Worm (Caenorhabditis elegans) whole organism, dauer: ENCODE results near the gene vha-6.

ENCODE experiments used
- unc-62 ChIP-seq: sonication (generic microtip); optimal IDR thresholded peaks from 2 replicates; lab custom pipeline; 2017; ENCODE audit warnings: missing biosample characterization, missing genetic modification reagents, missing genetic modification characterization

Gene vha-6

DNA sequence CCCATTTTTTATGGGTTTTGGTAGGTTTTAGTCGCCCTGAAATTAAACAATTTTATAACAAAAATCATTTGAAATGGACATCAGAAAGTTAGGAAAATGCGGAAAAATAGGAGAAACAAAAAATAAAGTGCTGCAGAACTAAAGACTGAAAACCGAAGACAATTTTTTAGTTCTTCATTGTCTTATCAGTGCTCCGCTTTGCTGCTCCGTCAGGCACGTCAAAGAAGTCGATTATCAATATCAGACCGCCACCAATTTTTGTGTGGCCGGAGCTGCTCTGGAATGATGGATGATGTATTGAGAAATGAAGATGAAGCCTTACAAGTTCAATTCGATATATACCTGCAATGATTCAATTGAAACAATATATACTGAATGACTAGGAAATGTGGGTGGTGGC is at the start of gene vha-6:
Gene vha-6, minus strand, starts transcription at position 36 of the 400 bp plus-strand sequence.
- no peak for TF ChIP-seq unc-62 (GFP tag; lab: Kevin White, UChicago)

DNA sequence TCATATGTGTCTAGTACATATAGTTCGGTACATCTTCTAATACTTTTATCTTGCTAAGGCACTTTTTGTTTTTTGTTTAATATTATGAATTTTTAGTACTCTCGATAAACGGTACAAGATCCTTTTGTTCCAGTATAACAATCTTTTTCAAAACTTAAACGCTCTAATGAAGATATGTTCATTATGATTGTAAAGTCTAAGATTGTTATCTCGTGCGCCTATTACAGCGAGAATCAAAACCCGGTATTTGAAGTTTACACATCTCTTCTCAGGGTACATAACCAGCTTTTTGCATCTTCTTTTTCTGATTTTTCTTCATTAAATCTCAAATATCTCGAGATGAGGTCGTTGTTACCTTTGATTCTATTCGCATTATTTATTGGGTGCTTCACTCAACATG is 49.7 kb upstream of the vha-6 start, which contains the start of gene B0334.13:
Gene B0334.13, plus strand, starts transcription at position 301 of the 400 bp plus-strand sequence.
- TF ChIP-seq unc-62 (GFP tag; lab: Kevin White, UChicago), result no peak

DNA sequence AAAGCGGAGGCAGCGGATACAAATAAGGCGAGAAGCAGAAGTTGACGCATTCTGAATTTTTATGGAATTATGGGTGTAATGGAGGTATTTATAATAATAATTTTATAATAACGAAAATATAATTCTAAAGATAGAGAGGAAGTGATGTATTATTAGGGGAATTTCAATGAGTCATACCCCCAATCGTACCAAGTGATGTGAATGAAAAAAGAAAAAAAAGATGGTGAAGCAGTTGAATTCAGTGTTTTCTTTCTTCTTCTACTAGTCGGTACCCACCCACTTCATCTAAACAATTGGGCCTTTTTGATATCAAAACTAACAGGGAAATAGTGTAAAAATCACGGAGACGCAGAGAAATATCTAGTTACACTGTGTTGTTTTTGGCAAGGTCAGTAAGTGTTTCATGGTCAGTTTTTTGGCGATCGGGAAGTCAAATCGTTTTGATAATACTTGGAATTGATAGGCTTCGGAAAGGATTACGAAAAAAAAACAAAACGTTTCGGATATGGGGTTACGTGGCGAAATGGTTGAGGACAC is 48.5 kb upstream of the vha-6 start, which contains the start of gene ttr-18:
Gene ttr-18, minus strand, starts transcription at position 51 of the 537 bp plus-strand sequence.
- TF ChIP-seq unc-62 (GFP tag; lab: Kevin White, UChicago), result no peak

DNA sequence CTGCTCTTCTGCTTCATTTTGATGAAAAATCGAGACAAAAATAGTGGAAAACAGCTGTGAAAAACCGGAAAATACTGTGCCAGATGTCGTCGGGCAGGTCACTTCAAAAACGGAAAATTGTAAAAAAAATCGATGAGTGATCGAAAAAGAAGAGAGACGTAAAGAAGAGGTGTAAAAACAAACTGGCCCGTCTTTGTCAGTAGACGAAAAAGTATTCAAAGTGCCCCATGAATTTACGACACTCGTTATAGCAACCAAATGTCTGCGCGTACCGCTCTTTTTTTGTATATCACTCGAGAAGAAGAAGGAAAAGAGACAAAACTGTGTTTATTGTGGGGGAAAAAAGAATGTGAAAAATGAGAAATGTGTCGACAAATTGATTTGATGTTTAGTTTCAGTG is 46.9 kb upstream of the vha-6 start, which contains the start of gene twk-5:
Gene twk-5, minus strand, starts transcription at position 101 of the 400 bp plus-strand sequence.
- TF ChIP-seq unc-62 (GFP tag; lab: Kevin White, UChicago), result no peak

DNA sequence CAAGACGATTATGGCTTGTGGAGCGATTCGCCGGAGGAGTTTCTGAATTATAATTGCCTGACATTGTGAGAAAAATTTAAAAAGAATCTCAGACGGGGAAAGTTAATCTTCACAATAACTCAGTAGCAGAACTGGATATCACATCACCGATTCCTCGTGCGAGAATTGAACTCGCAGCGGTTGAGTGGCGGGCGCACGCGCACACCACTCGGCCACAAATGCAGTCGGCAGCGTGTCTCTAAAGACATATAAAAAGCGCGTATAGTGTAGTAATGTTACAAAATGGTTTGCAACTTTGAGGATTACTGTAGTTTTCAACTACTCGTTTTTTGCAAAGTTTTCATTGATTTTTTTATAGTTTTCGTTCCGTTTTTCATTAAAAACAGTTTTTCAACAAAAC is 46.3 kb upstream of the vha-6 start:
- no peak for TF ChIP-seq unc-62 (GFP tag; lab: Kevin White, UChicago)

DNA sequence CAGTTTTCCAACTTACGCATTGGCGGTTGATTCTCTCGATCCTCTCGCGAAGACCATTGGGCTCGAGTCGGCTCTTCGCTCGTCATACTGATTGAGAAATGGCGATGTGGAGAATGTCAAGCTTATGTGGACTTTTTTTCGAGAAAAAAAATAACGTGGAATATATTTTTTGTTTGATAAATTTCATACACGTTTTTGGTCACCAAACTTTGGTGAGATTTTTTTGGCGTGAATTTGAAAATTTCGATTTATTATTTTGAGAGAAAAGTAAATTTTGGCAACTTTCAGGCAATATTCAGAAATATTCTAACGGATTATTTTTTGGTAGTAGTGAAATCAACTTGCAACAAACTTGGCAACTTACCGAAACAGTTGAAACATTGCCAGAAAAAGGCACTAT is 40.8 kb upstream of the vha-6 start, which contains the start of gene W02B12.12:
Gene W02B12.12, minus strand, starts transcription at position 101 of the 400 bp plus-strand sequence.
- TF ChIP-seq unc-62 (GFP tag; lab: Kevin White, UChicago), result no peak

DNA sequence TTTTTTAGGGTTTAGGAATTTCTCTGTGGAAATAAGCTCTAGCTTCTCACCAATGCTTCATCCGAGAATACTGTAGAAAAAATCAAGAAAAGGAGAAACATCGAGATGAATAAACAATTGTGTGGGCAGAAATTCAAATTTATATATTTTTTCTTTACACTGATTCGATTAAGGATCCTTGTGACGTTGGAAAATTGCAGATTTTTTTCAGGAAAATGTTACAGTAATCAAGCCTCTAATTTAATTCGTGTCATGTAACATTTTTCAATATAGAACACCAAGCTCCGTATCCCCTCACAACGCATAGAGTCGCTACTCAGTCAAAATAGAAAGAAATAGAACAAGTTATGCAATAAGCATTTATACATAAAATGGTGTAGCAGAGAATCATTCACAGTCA is 38.2 kb upstream of the vha-6 start, which contains the start of gene W02B12.16:
Gene W02B12.16, minus strand, starts transcription at position 101 of the 400 bp plus-strand sequence.
- no peak for TF ChIP-seq unc-62 (GFP tag; lab: Kevin White, UChicago)

DNA sequence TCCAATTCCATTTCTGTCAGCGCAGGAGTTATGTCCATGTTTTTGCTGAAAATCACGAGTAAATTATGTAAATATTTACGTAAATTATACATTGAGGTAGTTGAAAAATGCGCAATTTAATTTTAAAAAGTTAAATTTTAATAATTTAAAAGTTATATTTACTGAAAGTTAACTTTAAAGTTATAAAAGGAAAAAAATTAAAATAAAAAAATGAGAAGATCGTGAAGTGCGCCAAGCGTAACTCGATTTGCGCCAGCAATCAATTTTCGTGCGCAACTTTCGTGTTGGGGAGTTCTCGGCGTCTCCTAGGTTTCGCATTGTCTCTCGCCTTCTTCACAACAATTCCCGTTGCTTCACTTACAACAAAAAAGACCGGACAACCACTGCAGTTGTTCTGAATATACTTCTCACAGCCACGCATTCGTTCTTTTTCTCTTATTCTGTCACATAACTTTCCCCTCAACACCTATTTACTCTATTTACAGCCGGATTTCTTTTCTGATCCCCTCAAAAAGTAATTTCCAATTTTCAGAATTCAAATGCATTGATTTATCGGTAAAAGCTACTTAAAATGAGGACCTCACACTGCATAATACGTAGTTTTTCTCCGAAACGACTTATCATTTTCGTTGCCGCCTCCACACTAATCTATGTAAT is 35.4 kb upstream of the vha-6 start, which contains the start of the genes metl-1 and W02B12.11:
Gene metl-1, minus strand, starts transcription at position 51 of the 657 bp plus-strand sequence.
Gene W02B12.11, plus strand, starts transcription at position 337 of the 657 bp plus-strand sequence.
- no peak for TF ChIP-seq unc-62 (GFP tag; lab: Kevin White, UChicago)

DNA sequence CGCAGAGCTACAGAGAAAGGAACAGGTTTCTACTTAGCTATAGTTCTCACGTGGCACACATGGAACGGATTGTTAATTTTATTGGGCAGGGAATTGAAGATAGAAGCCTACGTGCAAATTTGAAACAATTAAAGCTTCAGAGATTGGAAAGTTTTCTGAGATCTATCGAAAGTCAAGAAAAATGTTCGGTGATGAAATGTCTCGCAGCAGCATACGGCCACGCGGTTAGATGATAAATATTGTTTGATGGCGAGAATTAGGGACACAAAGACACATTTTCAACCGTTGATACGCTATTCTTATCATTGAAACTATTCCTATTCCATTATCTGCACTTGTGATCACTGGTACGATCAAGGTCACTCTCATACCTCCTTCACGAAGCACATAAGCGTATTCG is 34.3 kb upstream of the vha-6 start:
- no peak for TF ChIP-seq unc-62 (GFP tag; lab: Kevin White, UChicago)

DNA sequence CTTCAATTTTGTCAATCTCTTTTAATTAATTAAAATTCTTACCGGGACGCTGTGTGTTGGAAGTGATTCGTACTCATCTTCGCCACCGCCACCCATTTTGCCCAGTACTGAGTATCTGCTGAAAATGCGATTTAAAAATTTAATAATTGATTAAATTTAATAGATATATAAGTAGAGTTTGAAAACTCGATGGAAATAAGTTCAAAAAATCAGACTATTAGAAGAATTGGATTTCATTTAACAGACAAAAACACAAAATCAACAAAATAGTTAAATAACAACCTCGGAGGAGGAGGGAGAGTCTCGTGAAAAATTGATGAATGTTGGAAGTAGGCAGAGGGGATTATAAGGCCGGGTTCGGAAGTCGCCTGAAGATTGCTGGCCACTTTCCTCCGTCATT is 33.7 kb upstream of the vha-6 start, which contains the start of gene mfn-1:
Gene mfn-1, minus strand, starts transcription at position 101 of the 400 bp plus-strand sequence.
- TF ChIP-seq unc-62 (GFP tag; lab: Kevin White, UChicago), result no peak

DNA sequence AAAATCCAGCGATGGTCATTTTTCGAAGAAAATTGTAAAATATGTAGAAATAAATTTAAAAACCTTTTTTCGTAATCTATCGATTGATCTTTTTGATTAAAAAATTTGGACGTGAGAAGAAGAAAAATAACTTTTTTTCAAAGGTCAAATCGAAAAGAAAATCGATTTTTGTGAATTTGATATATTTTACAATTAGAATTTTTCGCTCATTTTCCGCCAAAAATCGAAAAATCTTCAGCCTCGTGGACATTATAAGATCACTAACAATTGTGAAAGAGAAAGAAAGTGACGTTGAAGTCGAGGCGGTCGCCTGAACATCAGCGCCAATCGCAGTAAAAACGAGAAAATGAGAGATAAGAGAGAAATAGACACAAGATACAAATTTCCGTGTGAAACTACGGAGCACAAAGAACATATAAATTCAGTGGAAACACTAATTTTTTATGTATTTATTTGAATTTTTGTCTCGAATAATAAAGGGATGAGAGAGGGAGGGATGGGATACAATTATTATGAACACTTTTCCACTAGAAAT is 31.4 kb upstream of the vha-6 start, which contains the start of gene cisd-1:
Gene cisd-1, minus strand, starts transcription at position 51 of the 535 bp plus-strand sequence.
- no peak for TF ChIP-seq unc-62 (GFP tag; lab: Kevin White, UChicago)

DNA sequence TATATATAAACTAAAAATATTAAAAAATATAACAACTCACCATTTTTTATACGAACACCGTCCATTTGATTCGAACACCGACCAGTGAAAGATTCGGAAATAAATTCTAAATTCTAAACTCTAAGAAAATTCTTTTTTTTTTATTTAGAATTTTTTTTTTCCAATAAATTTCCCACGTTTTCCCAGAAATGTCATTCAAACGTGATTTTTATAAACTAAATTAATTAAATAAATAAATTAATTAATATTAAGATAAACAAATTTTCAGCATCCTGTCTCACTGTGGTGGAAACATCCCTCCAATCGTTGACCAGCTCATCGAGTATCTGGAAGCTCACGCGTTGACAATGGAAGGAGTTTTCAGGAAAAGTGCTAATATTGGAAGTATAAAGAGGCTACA is 29.3 kb upstream of the vha-6 start, which contains the start of gene klp-17:
Gene klp-17, minus strand, starts transcription at position 101 of the 400 bp plus-strand sequence.
- TF ChIP-seq unc-62 (GFP tag; lab: Kevin White, UChicago), result no peak

DNA sequence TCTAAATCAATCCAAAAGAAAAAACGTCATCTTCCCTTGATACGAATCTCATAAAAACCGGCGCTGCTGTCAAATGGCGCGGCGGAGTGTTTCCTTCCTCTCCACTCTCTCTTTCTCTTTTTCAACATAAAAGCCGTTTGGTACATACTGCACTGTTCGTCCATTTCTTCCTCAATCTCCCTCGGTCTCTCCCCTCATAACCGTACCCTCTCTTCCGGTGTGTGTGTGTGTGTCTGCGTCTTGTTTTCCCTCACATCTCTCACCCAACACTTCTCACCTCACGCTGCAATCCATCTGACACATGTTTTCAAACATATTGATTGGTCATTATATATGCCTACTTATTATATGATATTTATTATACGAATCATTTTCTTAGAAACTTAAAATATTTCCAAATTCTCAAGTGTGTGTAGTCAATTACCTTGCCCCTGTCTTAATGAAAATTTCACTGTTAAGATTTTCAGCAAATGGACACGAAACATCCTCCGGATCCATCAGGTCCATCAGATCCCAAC is 26.2 kb upstream of the vha-6 start, which contains the start of the genes aars-1 and rga-1:
Gene aars-1, minus strand, starts transcription at position 71 of the 518 bp plus-strand sequence.
Gene rga-1, plus strand, starts transcription at position 468 of the 518 bp plus-strand sequence.
- no peak for TF ChIP-seq unc-62 (GFP tag; lab: Kevin White, UChicago)

DNA sequence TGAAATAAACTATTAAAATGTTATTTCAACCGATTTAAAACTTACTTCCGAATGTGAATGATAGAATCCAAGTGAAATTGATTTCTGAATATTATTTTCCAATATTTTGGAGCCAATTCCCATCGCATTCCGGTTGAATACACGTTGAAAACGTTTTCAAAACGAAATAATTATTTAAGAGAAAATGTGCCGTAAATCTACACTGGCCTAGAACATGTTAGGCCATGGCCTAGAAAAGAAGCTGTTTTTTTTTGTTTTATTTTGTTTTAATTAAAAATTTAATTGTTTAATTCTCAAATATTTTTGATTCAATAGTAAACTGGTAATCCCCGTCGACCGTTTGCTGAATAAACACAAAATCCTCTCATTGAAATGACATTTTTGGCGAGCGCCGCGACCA is 25.6 kb upstream of the vha-6 start:
- no peak for TF ChIP-seq unc-62 (GFP tag; lab: Kevin White, UChicago)

DNA sequence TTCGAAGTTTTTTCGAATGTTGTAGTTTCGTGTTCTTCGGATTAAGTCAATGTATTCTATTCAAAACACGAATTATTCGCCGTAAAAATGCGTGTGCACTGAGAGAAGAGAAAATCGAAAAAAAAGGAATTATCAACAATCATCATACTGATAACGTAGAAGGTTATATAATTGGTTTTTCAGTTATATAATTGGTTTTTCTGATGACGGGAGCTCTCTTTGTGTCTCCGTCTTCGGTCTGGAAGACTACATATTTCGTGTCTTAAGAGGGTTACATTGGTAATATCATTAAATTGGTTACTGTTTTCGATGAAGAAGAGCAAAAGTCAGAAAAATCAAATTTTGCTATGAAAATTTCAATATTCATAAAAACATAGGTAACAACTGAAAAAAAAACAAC is 21.6 kb upstream of the vha-6 start:
- no peak for TF ChIP-seq unc-62 (GFP tag; lab: Kevin White, UChicago)
